Fruit fly (Drosophila melanogaster): ENCODE measurements around the gene CG15628.
A peak's percentile ranks its signal among the peaks of the same experiment; 100 is the strongest.

CG15628 gene

dm6 chr2L:4810044-4810609, 11.4 kb upstream of the CG15628 start (continued):
- TF ChIP-seq unpg (GFP tag; optimal IDR thresholded peaks at IDR 0.05) = peak; percentile 52
- no peak for TF ChIP-seq slou (GFP tag; optimal IDR thresholded peaks at IDR 0.05)
- no peak for TF ChIP-seq CG5953 (GFP tag; IDR thresholded peaks at IDR 0.05)
- peak; percentile 17 for TF ChIP-seq lbe (GFP tag; optimal IDR thresholded peaks at IDR 0.05)
- peak; percentile 14 for TF ChIP-seq exex (tag; optimal IDR thresholded peaks at IDR 0.05)
- peak; percentile 44 for TF ChIP-seq her (GFP tag; optimal IDR thresholded peaks at IDR 0.05)
- TF ChIP-seq Oli (tag; optimal IDR thresholded peaks at IDR 0.05) = peak; percentile 6
- TF ChIP-seq CG5180 (GFP tag; optimal IDR thresholded peaks at IDR 0.05) = no peak
- TF ChIP-seq sob (GFP tag; IDR thresholded peaks at IDR 0.05) = peak; percentile 68
- TF ChIP-seq sna (GFP tag; IDR thresholded peaks at IDR 0.05; ENCODE audit: partially characterized antibody) = 0 out of 2 replicates have a peak, but pooled peaks have one; percentile 53
- TF ChIP-seq CG2129 (GFP tag; IDR thresholded peaks at IDR 0.05; ENCODE audit: partially characterized antibody) = no peak
- TF ChIP-seq stc (GFP tag; IDR thresholded peaks at IDR 0.05) = peak; percentile 27; the same call in 1 of the 2 replicates
- peak; percentile 70 for TF ChIP-seq Adf1 (GFP tag; IDR thresholded peaks at IDR 0.05)
- TF ChIP-seq sens-2 (GFP tag; IDR thresholded peaks at IDR 0.05) = peak; percentile 44; the same call in 1 of the 2 replicates
- no peak for TF ChIP-seq CG18476 (GFP tag; optimal IDR thresholded peaks at IDR 0.05)
- no peak for TF ChIP-seq fd64A (GFP tag; optimal IDR thresholded peaks at IDR 0.05)
- TF ChIP-seq CG1832 (GFP tag; optimal IDR thresholded peaks at IDR 0.05) = peak; percentile 97
- peak; percentile 39; the same call in 1 of the 3 replicates for TF ChIP-seq CG14860 (GFP tag; IDR thresholded peaks at IDR 0.05; ENCODE audit: partially characterized antibody)
- no peak for TF ChIP-seq CG34376 (GFP tag; optimal IDR thresholded peaks at IDR 0.05)
- no peak for TF ChIP-seq CG12236 (GFP tag; optimal IDR thresholded peaks at IDR 0.05)
- TF ChIP-seq dmrt11E (tag; optimal IDR thresholded peaks at IDR 0.05) = peak; percentile 46
- TF ChIP-seq Dbx (GFP tag; IDR thresholded peaks at IDR 0.05) = peak; percentile 61; the same call in 1 of the 3 replicates
- no peak for TF ChIP-seq MESR4 (GFP tag; optimal IDR thresholded peaks at IDR 0.05)
- TF ChIP-seq tin (GFP tag; optimal IDR thresholded peaks at IDR 0.05) = no peak
- no peak for TF ChIP-seq tx (GFP tag; optimal IDR thresholded peaks at IDR 0.05)
- peak; percentile 67 for TF ChIP-seq CG7745 (tag; optimal IDR thresholded peaks at IDR 0.05)
- peak; percentile 92 for TF ChIP-seq CG33213 (GFP tag; optimal IDR thresholded peaks at IDR 0.05)
- peak; percentile 74 for TF ChIP-seq CG42726 (GFP tag; IDR thresholded peaks at IDR 0.05; ENCODE audit: partially characterized antibody)
- peak; percentile 84 for TF ChIP-seq CG10543 (GFP tag; optimal IDR thresholded peaks at IDR 0.05)
- no peak for TF ChIP-seq CG4617 (GFP tag; optimal IDR thresholded peaks at IDR 0.05; ENCODE audit: borderline replicate concordance)
- TF ChIP-seq CG12769 (tag; optimal IDR thresholded peaks at IDR 0.05) = peak; percentile 46
- TF ChIP-seq CG15269 (tag; optimal IDR thresholded peaks at IDR 0.05) = peak; percentile 58
- peak in 1 of 2 experiments; percentile 55 for TF ChIP-seq bsh (GFP tag; optimal IDR thresholded peaks at IDR 0.05)
- peak; percentile 14 for TF ChIP-seq CG33557 (GFP tag; optimal IDR thresholded peaks at IDR 0.05)
- TF ChIP-seq fd102C (GFP tag; optimal IDR thresholded peaks at IDR 0.05) = no peak
- TF ChIP-seq fd96Cb (tag; optimal IDR thresholded peaks at IDR 0.05) = no peak
- peak; percentile 69 for TF ChIP-seq CG12391 (tag; optimal IDR thresholded peaks at IDR 0.05)
- TF ChIP-seq CrebB (tag; optimal IDR thresholded peaks at IDR 0.05) = peak; percentile 68
- no peak for TF ChIP-seq CG4328 (GFP tag; optimal IDR thresholded peaks at IDR 0.05)
- TF ChIP-seq CG15479 (GFP tag; optimal IDR thresholded peaks at IDR 0.05) = no peak
- TF ChIP-seq CG10979 (tag; optimal IDR thresholded peaks at IDR 0.05) = peak; percentile 26
- TF ChIP-seq Ets97D (GFP tag; optimal IDR thresholded peaks at IDR 0.05) = peak; percentile 39
- TF ChIP-seq CG10959 (GFP tag; IDR thresholded peaks at IDR 0.05) = no peak
- no peak for TF ChIP-seq Sox100B (GFP tag; optimal IDR thresholded peaks at IDR 0.05)
- no peak for TF ChIP-seq CkIIα-i1 (GFP tag; IDR thresholded peaks at IDR 0.05)
- peak; percentile 75 for TF ChIP-seq CG11504 (tag; optimal IDR thresholded peaks at IDR 0.05)
- TF ChIP-seq nerfin-1 (tag; optimal IDR thresholded peaks at IDR 0.05) = peak; percentile 55
- no peak for TF ChIP-seq NFAT (GFP tag; IDR thresholded peaks at IDR 0.05)
